ENCODE assay signal across 7 worm cellular contexts in the genomic region with DNA sequence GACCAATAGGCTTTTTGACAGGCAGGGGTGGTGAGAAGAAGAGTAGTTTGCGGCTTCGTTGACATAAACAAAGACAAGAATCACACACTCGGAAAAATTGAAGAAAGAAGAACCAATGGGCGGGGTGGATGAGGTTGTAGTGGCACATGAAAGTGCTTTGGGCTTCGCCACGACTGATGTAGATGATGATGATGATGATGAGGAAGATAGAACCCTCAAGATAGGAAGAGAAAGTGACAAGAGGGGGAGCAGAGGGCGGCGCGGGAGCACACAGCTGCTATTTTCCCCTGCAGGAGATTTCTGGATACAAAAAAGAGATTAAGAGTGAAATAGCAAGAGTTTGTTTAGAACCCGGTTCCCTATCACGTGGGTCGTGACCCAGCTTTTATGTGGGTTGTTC.
TF ChIP-seq lines count a peak whose summit lies in the region.

No protein-coding gene starts in this region.

TF ChIP-seq in whole organism, L1 larva, 84 proteins besides CTCF, POLR2A, EP300 and RAD21 (continues in another document):
- TF ChIP-seq F16B12.6 (tag; optimal IDR thresholded peaks at IDR 0.05; lab: Kevin White, UChicago) (no peak), nhr-71 (tag; optimal IDR thresholded peaks at IDR 0.05; lab: Kevin White, UChicago) (peak; percentile 80), lsy-2 (tag; optimal IDR thresholded peaks at IDR 0.05; lab: Kevin White, UChicago) (peak in 1 of 2 experiments; percentile 35), aly-2 (tag; optimal IDR thresholded peaks at IDR 0.05; lab: Kevin White, UChicago) (no peak), nhr-90 (tag; optimal IDR thresholded peaks at IDR 0.05; lab: Kevin White, UChicago; ENCODE audit: poor library complexity) (no peak), vab-15 (tag; optimal IDR thresholded peaks at IDR 0.05; lab: Kevin White, UChicago) (no peak), aha-1 (tag; optimal IDR thresholded peaks at IDR 0.05; lab: Kevin White, UChicago) (no peak), swsn-7 (tag; optimal IDR thresholded peaks at IDR 0.05; lab: Kevin White, UChicago) (peak; percentile 17), unc-130 (tag; optimal IDR thresholded peaks at IDR 0.05; lab: Kevin White, UChicago) (peak; percentile 60), nhr-237 (tag; optimal IDR thresholded peaks at IDR 0.05; lab: Kevin White, UChicago) (no peak), ceh-63 (GFP tag; optimal IDR thresholded peaks at IDR 0.05; lab: Kevin White, UChicago) (no peak), tbx-2 (tag; optimal IDR thresholded peaks at IDR 0.05; lab: Kevin White, UChicago) (peak; percentile 33)

TF ChIP-seq in whole organism, L2 larva, 48 proteins besides CTCF, POLR2A, EP300 and RAD21:
- TF ChIP-seq ceh-82 (tag; optimal IDR thresholded peaks at IDR 0.05; lab: Kevin White, UChicago), result no peak
- peak; percentile 18 for TF ChIP-seq C34F6.9 (tag; optimal IDR thresholded peaks at IDR 0.05; lab: Kevin White, UChicago)
- TF ChIP-seq F13H6.1 (tag; optimal IDR thresholded peaks at IDR 0.05; lab: Kevin White, UChicago), result peak; percentile 80
- no peak for TF ChIP-seq skn-1 (tag; optimal IDR thresholded peaks at IDR 0.05; lab: Kevin White, UChicago)
- peak; percentile 12 for TF ChIP-seq zag-1 (tag; optimal IDR thresholded peaks at IDR 0.05; lab: Kevin White, UChicago)
- TF ChIP-seq lsy-2 (tag; optimal IDR thresholded peaks at IDR 0.05; lab: Kevin White, UChicago), result peak in 1 of 2 experiments; percentile 22
- TF ChIP-seq nhr-129 (tag; optimal IDR thresholded peaks at IDR 0.05; lab: Kevin White, UChicago), result peak; percentile 56
- peak; percentile 76 for TF ChIP-seq sma-9 (GFP tag; optimal IDR thresholded peaks at IDR 0.05; lab: Kevin White, UChicago)
- TF ChIP-seq sma-9 (tag; optimal IDR thresholded peaks at IDR 0.05; lab: Kevin White, UChicago), result no peak

TF ChIP-seq in whole organism, L3 larva, 47 proteins besides CTCF, POLR2A, EP300 and RAD21:
- TF ChIP-seq lin-39 (tag; optimal IDR thresholded peaks at IDR 0.05; lab: Kevin White, UChicago) (peak; percentile 51), lin-15B (tag; optimal IDR thresholded peaks at IDR 0.05; lab: Kevin White, UChicago) (no peak), nfya-1 (tag; optimal IDR thresholded peaks at IDR 0.05; lab: Kevin White, UChicago; ENCODE audit: insufficient read depth) (peak; percentile 51)
TF ChIP-seq in whole organism, L3 larva: peak in this region for 2.

TF ChIP-seq in whole organism, L4 larva, 104 proteins besides CTCF, POLR2A, EP300 and RAD21 (continues in another document):
- TF ChIP-seq snpc-1.2 (GFP tag; IDR thresholded peaks at IDR 0.05; lab: Robert Waterston, UW) (no peak), lin-1 (GFP tag; IDR thresholded peaks at IDR 0.05; lab: Robert Waterston, UW) (no peak), dmd-9 (GFP tag; IDR thresholded peaks at IDR 0.05; lab: Robert Waterston, UW) (no peak), T26A8.4 (GFP tag; IDR thresholded peaks at IDR 0.05; lab: Robert Waterston, UW) (no peak), madf-9 (GFP tag; conservative IDR thresholded peaks at IDR 0.05; lab: Robert Waterston, UW) (no peak), hlh-30 (tag; optimal IDR thresholded peaks at IDR 0.05; lab: Kevin White, UChicago; ENCODE audit: insufficient read depth) (peak; percentile 22), nhr-111 (GFP tag; optimal IDR thresholded peaks at IDR 0.05; lab: Kevin White, UChicago) (no peak), ceh-82 (tag; optimal IDR thresholded peaks at IDR 0.05; lab: Kevin White, UChicago) (no peak), mxl-3 (GFP tag; optimal IDR thresholded peaks at IDR 0.05; lab: Kevin White, UChicago) (peak; percentile 20), ceh-32 (tag; optimal IDR thresholded peaks at IDR 0.05; lab: Kevin White, UChicago; ENCODE audit: poor library complexity) (no peak), ZK546.5 (tag; optimal IDR thresholded peaks at IDR 0.05; lab: Kevin White, UChicago) (no peak), nhr-41 (GFP tag; IDR thresholded peaks at IDR 0.05; lab: Robert Waterston, UW) (no peak), tra-1 (GFP tag; IDR thresholded peaks at IDR 0.05; lab: Robert Waterston, UW) (0 out of 2 replicates have a peak, but pooled peaks have one; percentile 20), lin-39 (tag; optimal IDR thresholded peaks at IDR 0.05; lab: Kevin White, UChicago) (no peak), hif-1 (tag; optimal IDR thresholded peaks at IDR 0.05; lab: Kevin White, UChicago) (no peak), lsy-2 (tag; optimal IDR thresholded peaks at IDR 0.05; lab: Kevin White, UChicago) (no peak)

TF ChIP-seq in whole organism, late embryonic, 69 proteins besides CTCF, POLR2A, EP300 and RAD21 (continues in another document):
- TF ChIP-seq pat-9 (tag; optimal IDR thresholded peaks at IDR 0.05; lab: Kevin White, UChicago), result peak; percentile 19
- no peak for TF ChIP-seq K02D7.2 (tag; optimal IDR thresholded peaks at IDR 0.05; lab: Kevin White, UChicago)
- TF ChIP-seq rnt-1 (tag; optimal IDR thresholded peaks at IDR 0.05; lab: Kevin White, UChicago), result peak; percentile 66
- no peak for TF ChIP-seq pqm-1 (tag; optimal IDR thresholded peaks at IDR 0.05; lab: Kevin White, UChicago)
- no peak for TF ChIP-seq ceh-19 (GFP tag; optimal IDR thresholded peaks at IDR 0.05; lab: Kevin White, UChicago)
- TF ChIP-seq ets-4 (tag; optimal IDR thresholded peaks at IDR 0.05; lab: Kevin White, UChicago), result no peak
- TF ChIP-seq C38D4.7 (GFP tag; optimal IDR thresholded peaks at IDR 0.05; lab: Kevin White, UChicago), result no peak
- TF ChIP-seq hlh-8 (tag; optimal IDR thresholded peaks at IDR 0.05; lab: Kevin White, UChicago), result no peak
- peak; percentile 6 for TF ChIP-seq ceh-34 (tag; optimal IDR thresholded peaks at IDR 0.05; lab: Kevin White, UChicago)
- TF ChIP-seq ceh-31 (tag; optimal IDR thresholded peaks at IDR 0.05; lab: Kevin White, UChicago), result no peak
- TF ChIP-seq nfya-1 (tag; optimal IDR thresholded peaks at IDR 0.05; lab: Kevin White, UChicago), result peak; percentile 59
- no peak for TF ChIP-seq ceh-2 (tag; optimal IDR thresholded peaks at IDR 0.05; lab: Kevin White, UChicago)
- no peak for TF ChIP-seq ahr-1 (tag; optimal IDR thresholded peaks at IDR 0.05; lab: Kevin White, UChicago)
- TF ChIP-seq tbx-7 (tag; optimal IDR thresholded peaks at IDR 0.05; lab: Kevin White, UChicago), result no peak
- TF ChIP-seq T23F11.4 (GFP tag; optimal IDR thresholded peaks at IDR 0.05; lab: Kevin White, UChicago), result no peak
- TF ChIP-seq hlh-15 (tag; optimal IDR thresholded peaks at IDR 0.05; lab: Kevin White, UChicago), result no peak
- TF ChIP-seq hlh-6 (tag; optimal IDR thresholded peaks at IDR 0.05; lab: Kevin White, UChicago), result peak; percentile 15
- no peak for TF ChIP-seq sox-4 (tag; optimal IDR thresholded peaks at IDR 0.05; lab: Kevin White, UChicago)

TF ChIP-seq in whole organism, mixed stage, embryonic, 35 proteins besides CTCF, POLR2A, EP300 and RAD21:
- peak; percentile 66 for TF ChIP-seq unc-120 (tag; optimal IDR thresholded peaks at IDR 0.05; lab: Kevin White, UChicago; ENCODE audit: poor library complexity, severe bottlenecking)
- peak; percentile 79 for TF ChIP-seq unc-62 (GFP tag; optimal IDR thresholded peaks at IDR 0.05; lab: Kevin White, UChicago)
- no peak for TF ChIP-seq sptf-1 (tag; optimal IDR thresholded peaks at IDR 0.05; lab: Kevin White, UChicago)
- TF ChIP-seq pha-4 (tag; optimal IDR thresholded peaks at IDR 0.05; lab: Kevin White, UChicago), result no peak
- TF ChIP-seq mab-5 (tag; optimal IDR thresholded peaks at IDR 0.05; lab: Kevin White, UChicago), result no peak
- TF ChIP-seq blmp-1 (tag; optimal IDR thresholded peaks at IDR 0.05; lab: Kevin White, UChicago), result no peak
- TF ChIP-seq nhr-76 (tag; optimal IDR thresholded peaks at IDR 0.05; lab: Kevin White, UChicago), result no peak
- no peak for TF ChIP-seq nhr-28 (tag; optimal IDR thresholded peaks at IDR 0.05; lab: Kevin White, UChicago)
- TF ChIP-seq tbx-8 (GFP tag; optimal IDR thresholded peaks at IDR 0.05; lab: Kevin White, UChicago), result no peak
- TF ChIP-seq ztf-11 (tag; optimal IDR thresholded peaks at IDR 0.05; lab: Kevin White, UChicago), result no peak
- TF ChIP-seq nhr-237 (tag; optimal IDR thresholded peaks at IDR 0.05; lab: Kevin White, UChicago), result no peak
- no peak for TF ChIP-seq ces-1 (GFP tag; optimal IDR thresholded peaks at IDR 0.05; lab: Kevin White, UChicago)
- peak; percentile 64 for TF ChIP-seq hlh-1 (tag; optimal IDR thresholded peaks at IDR 0.05; lab: Kevin White, UChicago)

TF ChIP-seq in whole organism, young adult, 124 proteins besides CTCF, POLR2A, EP300 and RAD21:
- TF ChIP-seq snpc-1.1 (tag; optimal IDR thresholded peaks at IDR 0.05; lab: Kevin White, UChicago; ENCODE audit: insufficient read depth), result no peak
- no peak for TF ChIP-seq lir-1 (GFP tag; conservative IDR thresholded peaks at IDR 0.05; lab: Robert Waterston, UW)
- peak; percentile 15 for TF ChIP-seq somi-1 (GFP tag; optimal IDR thresholded peaks at IDR 0.05; lab: Kevin White, UChicago)
- no peak for TF ChIP-seq B0261.1 (tag; optimal IDR thresholded peaks at IDR 0.05; lab: Kevin White, UChicago)
- TF ChIP-seq rec-8 (tag; optimal IDR thresholded peaks at IDR 0.05; lab: Kevin White, UChicago), result no peak
- TF ChIP-seq K12H6.12 (tag; optimal IDR thresholded peaks at IDR 0.05; lab: Kevin White, UChicago), result peak; percentile 17
- no peak for TF ChIP-seq snpc-1.3 (tag; optimal IDR thresholded peaks at IDR 0.05; lab: Kevin White, UChicago; ENCODE audit: insufficient read depth)
